Fruit fly (Drosophila melanogaster): ENCODE measurements around the gene tws.

DNA sequence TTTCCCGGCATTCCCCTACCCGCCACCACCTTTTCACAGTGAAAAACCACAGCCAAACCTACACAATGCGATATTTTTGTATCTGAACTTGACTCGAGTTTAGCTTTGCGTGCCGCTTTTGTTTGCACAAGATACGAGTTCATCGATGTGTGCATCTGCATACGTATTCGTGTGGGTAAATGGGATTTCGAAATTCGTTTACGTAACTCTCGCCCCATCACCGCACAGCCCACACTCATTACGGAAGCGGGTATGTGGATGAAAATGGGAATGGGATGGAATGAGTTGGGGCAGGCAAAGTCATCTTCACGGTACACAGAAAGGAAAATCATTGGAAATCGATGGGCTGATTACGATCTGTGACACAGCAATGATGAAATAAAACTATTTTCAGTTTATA lies 53.4 kb downstream of the tws start:
- TF ChIP-seq kay (GFP tag; ENCODE audit: borderline replicate concordance): no peak
- no peak for TF ChIP-seq CG11617 (GFP tag; optimal IDR thresholded peaks at IDR 0.05)
- no peak for TF ChIP-seq CG1620 (GFP tag; optimal IDR thresholded peaks at IDR 0.05)
- no peak for TF ChIP-seq bab1 (GFP tag; optimal IDR thresholded peaks at IDR 0.05)

All from whole organism, adult.